Fruit fly (Drosophila melanogaster) whole organism, embryonic: ENCODE measurements around the gene rno.

Experiments used
- Ada2b ChIP-seq: fragments of 200-800 bp; sonication (Bioruptor generic); IDR thresholded peaks from 2 replicates; pipeline ENCODE4 v1.3.6; 2022; ENCODE audit warnings: missing biosample characterization, missing genetic modification characterization
- CG10431 ChIP-seq: fragments of 200-800 bp; sonication (Bioruptor generic); optimal IDR thresholded peaks from 3 replicates; lab custom pipeline; 2018; ENCODE audit warnings: missing biosample characterization, mild to moderate bottlenecking, missing genetic modification characterization
- CG10462 ChIP-seq: fragments of 200-800 bp; sonication (Bioruptor generic); optimal IDR thresholded peaks from 2 replicates; lab custom pipeline; 2016; ENCODE audit warnings: missing biosample characterization, missing genetic modification characterization
- CG10979 ChIP-seq: fragments of 200-800 bp; sonication (Bioruptor generic); optimal IDR thresholded peaks from 2 replicates; lab custom pipeline; 2018; ENCODE audit warnings: missing biosample characterization, mild to moderate bottlenecking, missing genetic modification characterization, moderate library complexity
- CG12659 ChIP-seq: fragments of 200-800 bp; sonication (Bioruptor generic); optimal IDR thresholded peaks from 3 replicates; lab custom pipeline; 2017; ENCODE audit warnings: mild to moderate bottlenecking, missing biosample characterization, missing genetic modification reagents, missing genetic modification characterization
- CG13296 ChIP-seq: fragments of 200-800 bp; sonication (Bioruptor generic); optimal IDR thresholded peaks from 3 replicates; lab custom pipeline; 2018; ENCODE audit warnings: missing biosample characterization, mild to moderate bottlenecking, missing genetic modification characterization
- CG15073 ChIP-seq: fragments of 200-800 bp; sonication (Bioruptor generic); optimal IDR thresholded peaks from 2 replicates; lab custom pipeline; 2016; ENCODE audit warnings: missing biosample characterization, missing genetic modification characterization
- CG15269 ChIP-seq: fragments of 200-800 bp; sonication (Bioruptor generic); optimal IDR thresholded peaks from 2 replicates; lab custom pipeline; 2018; ENCODE audit warnings: missing biosample characterization, mild to moderate bottlenecking, missing genetic modification characterization, moderate library complexity
- CG1792 ChIP-seq: fragments of 200-800 bp; sonication (Bioruptor generic); optimal IDR thresholded peaks from 2 replicates; lab custom pipeline; 2016; ENCODE audit warnings: missing biosample characterization, missing genetic modification characterization
- CG18764 ChIP-seq: fragments of 200-800 bp; sonication (Bioruptor generic); optimal IDR thresholded peaks from 3 replicates; lab custom pipeline; 2016; ENCODE audit warnings: missing biosample characterization, missing genetic modification characterization
- CG2199 ChIP-seq: fragments of 200-800 bp; sonication (Bioruptor generic); IDR thresholded peaks from 3 replicates; pipeline ENCODE4 v1.3.6; 2022; ENCODE audit warnings: missing biosample characterization, missing genetic modification characterization
- CG33557 ChIP-seq: fragments of 200-800 bp; sonication (Bioruptor generic); optimal IDR thresholded peaks from 2 replicates; lab custom pipeline; 2019; ENCODE audit warnings: missing biosample characterization, mild to moderate bottlenecking, missing genetic modification characterization, moderate library complexity
- CG3726 ChIP-seq: fragments of 200-800 bp; sonication (Bioruptor generic); IDR thresholded peaks from 3 replicates; pipeline ENCODE4, ENCODE4 v1.3.6; 2022; ENCODE audit warnings: missing biosample characterization, missing genetic modification characterization
- CG3847 ChIP-seq: fragments of 200-800 bp; sonication (Bioruptor generic); IDR thresholded peaks from 2 replicates; pipeline ENCODE4 v1.3.6; 2022; ENCODE audit warnings: missing biosample characterization, missing genetic modification characterization
- CG6791 ChIP-seq: fragments of 200-800 bp; sonication (Bioruptor generic); IDR thresholded peaks from 3 replicates; pipeline ENCODE4 v1.3.6; 2022; ENCODE audit warnings: missing biosample characterization, missing genetic modification characterization; ENCODE audit not compliant: partially characterized antibody
- CG7963 ChIP-seq: fragments of 200-800 bp; sonication (Bioruptor generic); IDR thresholded peaks from 3 replicates; pipeline ENCODE4 v1.3.6; 2022; ENCODE audit warnings: missing biosample characterization, missing genetic modification characterization; ENCODE audit not compliant: partially characterized antibody
- D ChIP-seq, 2 experiments: fragments of 200-800 bp in 1 of 2; fragments of >200 bp in 1 of 2; sonication (Bioruptor generic) in 1 of 2; optimal IDR thresholded peaks; 2 replicates in 1 of 2; 3 replicates in 1 of 2; lab custom pipeline; 2017; ENCODE audit warnings: mild to moderate bottlenecking in 1 of 2, missing biosample characterization in 1 of 2, missing genetic modification characterization in 1 of 2, missing genetic modification reagents in 1 of 2
- D19B ChIP-seq: fragments of 200-800 bp; sonication (Bioruptor generic); optimal IDR thresholded peaks from 2 replicates; lab custom pipeline; 2017; ENCODE audit warnings: missing biosample characterization, mild to moderate bottlenecking, missing genetic modification characterization
- Dp ChIP-seq: fragments of 200-800 bp; sonication (Bioruptor generic); optimal IDR thresholded peaks from 2 replicates; lab custom pipeline; 2018; ENCODE audit warnings: missing biosample characterization, mild to moderate bottlenecking, missing genetic modification characterization, moderate library complexity
- Ets97D ChIP-seq: fragments of 200-800 bp; sonication (Bioruptor generic); optimal IDR thresholded peaks from 3 replicates; lab custom pipeline; 2016; ENCODE audit warnings: missing biosample characterization, missing genetic modification characterization
- GATAe ChIP-seq: fragments of 200-800 bp; sonication (Bioruptor generic); conservative IDR thresholded peaks from 2 replicates; pipeline ENCODE4 v1.3.6; 2022; ENCODE audit warnings: missing biosample characterization, missing genetic modification characterization
- HLH54F ChIP-seq: fragments of 200-800 bp; sonication (Bioruptor generic); optimal IDR thresholded peaks from 3 replicates; lab custom pipeline; 2016; ENCODE audit warnings: missing biosample characterization, missing genetic modification characterization
- Hand ChIP-seq: fragments of 200-800 bp; sonication (Bioruptor generic); optimal IDR thresholded peaks from 2 replicates; lab custom pipeline; 2017; ENCODE audit warnings: mild to moderate bottlenecking, missing biosample characterization, missing genetic modification reagents, missing genetic modification characterization
- Hsf ChIP-seq: fragments of 200-800 bp; sonication (Bioruptor generic); optimal IDR thresholded peaks from 3 replicates; lab custom pipeline; 2016; ENCODE audit warnings: missing biosample characterization, missing genetic modification characterization
- Lhr ChIP-seq: fragments of 200-800 bp; sonication (Bioruptor generic); optimal IDR thresholded peaks from 3 replicates; lab custom pipeline; 2017; ENCODE audit warnings: mild to moderate bottlenecking, missing biosample characterization, missing genetic modification reagents, missing genetic modification characterization
- MTF-1 ChIP-seq: fragments of 200-800 bp; sonication (Bioruptor generic); optimal IDR thresholded peaks from 2 replicates; lab custom pipeline; 2018; ENCODE audit warnings: missing biosample characterization, mild to moderate bottlenecking, missing genetic modification characterization, borderline replicate concordance
- NC2α ChIP-seq: fragments of 200-800 bp; sonication (Bioruptor generic); optimal IDR thresholded peaks from 2 replicates; lab custom pipeline; 2016; ENCODE audit warnings: missing biosample characterization, missing genetic modification characterization
- NC2β ChIP-seq: fragments of 200-800 bp; sonication (Bioruptor generic); optimal IDR thresholded peaks from 2 replicates; lab custom pipeline; 2016; ENCODE audit warnings: missing biosample characterization, missing genetic modification characterization
- Neu2 ChIP-seq: fragments of 200-800 bp; sonication (Bioruptor generic); optimal IDR thresholded peaks from 3 replicates; lab custom pipeline; 2016; ENCODE audit warnings: missing biosample characterization, missing genetic modification characterization, borderline replicate concordance
- Oli ChIP-seq: fragments of 200-800 bp; sonication (Bioruptor generic); optimal IDR thresholded peaks from 2 replicates; lab custom pipeline; 2018; ENCODE audit warnings: missing biosample characterization, mild to moderate bottlenecking, missing genetic modification characterization, moderate library complexity
- Sox102F ChIP-seq: fragments of 200-800 bp; sonication (Bioruptor generic); optimal IDR thresholded peaks from 2 replicates; lab custom pipeline; 2018; ENCODE audit warnings: missing biosample characterization, mild to moderate bottlenecking, missing genetic modification characterization, moderate library complexity
- Xbp1 ChIP-seq: fragments of 200-800 bp; sonication (Bioruptor generic); optimal IDR thresholded peaks from 3 replicates; lab custom pipeline; 2016; ENCODE audit warnings: missing biosample characterization, mild to moderate bottlenecking, missing genetic modification characterization
- YL-1 ChIP-seq: fragments of 200-800 bp; sonication (Bioruptor generic); optimal IDR thresholded peaks from 3 replicates; lab custom pipeline; 2017; ENCODE audit warnings: missing biosample characterization, mild to moderate bottlenecking, missing genetic modification characterization
- ase ChIP-seq: fragments of 200-800 bp; sonication (Bioruptor generic); IDR thresholded peaks from 3 replicates; pipeline ENCODE4 v1.3.6; 2022; ENCODE audit warnings: missing biosample characterization, missing genetic modification characterization
- bbx ChIP-seq: fragments of 200-800 bp; sonication (Bioruptor generic); IDR thresholded peaks from 2 replicates; pipeline ENCODE4 v1.3.6; 2022; ENCODE audit warnings: missing biosample characterization, missing genetic modification characterization; ENCODE audit not compliant: partially characterized antibody
- corto ChIP-seq: fragments of 200-800 bp; sonication (Bioruptor generic); optimal IDR thresholded peaks from 2 replicates; lab custom pipeline; 2016; ENCODE audit warnings: missing biosample characterization, mild to moderate bottlenecking, missing genetic modification characterization, moderate library complexity
- dati ChIP-seq: fragments of 200-800 bp; sonication (Bioruptor generic); IDR thresholded peaks from 2 replicates; pipeline ENCODE4 v1.3.6; 2022; ENCODE audit warnings: missing biosample characterization, missing genetic modification characterization
- ems ChIP-seq: fragments of 200-800 bp; sonication (Bioruptor generic); optimal IDR thresholded peaks from 3 replicates; lab custom pipeline; 2016; ENCODE audit warnings: missing biosample characterization, missing genetic modification characterization
- ind ChIP-seq: fragments of 200-800 bp; sonication (Bioruptor generic); optimal IDR thresholded peaks from 3 replicates; lab custom pipeline; 2016; ENCODE audit warnings: missing biosample characterization, missing genetic modification characterization
- luna ChIP-seq: fragments of 200-800 bp; sonication (Bioruptor generic); optimal IDR thresholded peaks from 2 replicates; lab custom pipeline; 2016; ENCODE audit warnings: missing biosample characterization, missing genetic modification characterization
- odd ChIP-seq: fragments of 200-800 bp; sonication (Bioruptor generic); optimal IDR thresholded peaks from 2 replicates; lab custom pipeline; 2017; ENCODE audit warnings: missing biosample characterization, mild to moderate bottlenecking, missing genetic modification characterization
- sd ChIP-seq: fragments of 200-800 bp; sonication (Bioruptor generic); optimal IDR thresholded peaks from 3 replicates; lab custom pipeline; 2018; ENCODE audit warnings: missing biosample characterization, mild to moderate bottlenecking, missing genetic modification characterization, moderate library complexity
- slou ChIP-seq: fragments of 200-800 bp; sonication (Bioruptor generic); optimal IDR thresholded peaks from 3 replicates; lab custom pipeline; 2016; ENCODE audit warnings: missing biosample characterization, missing genetic modification characterization
- so ChIP-seq: fragments of 200-800 bp; sonication (Bioruptor generic); IDR thresholded peaks from 3 replicates; pipeline ENCODE4 v1.3.6; 2022; ENCODE audit warnings: missing biosample characterization, missing genetic modification characterization
- stwl ChIP-seq: fragments of 200-800 bp; sonication (Bioruptor generic); optimal IDR thresholded peaks from 3 replicates; lab custom pipeline; 2018; ENCODE audit warnings: missing biosample characterization, mild to moderate bottlenecking, missing genetic modification characterization, moderate library complexity
- wek ChIP-seq: fragments of 200-800 bp; sonication (Bioruptor generic); optimal IDR thresholded peaks from 3 replicates; lab custom pipeline; 2018; ENCODE audit warnings: missing biosample characterization, mild to moderate bottlenecking, missing genetic modification characterization, moderate library complexity
- zfh1 ChIP-seq: fragments of 200-800 bp; sonication (Bioruptor generic); IDR thresholded peaks from 3 replicates; pipeline ENCODE4 v1.3.6; 2022; ENCODE audit warnings: missing biosample characterization, missing genetic modification characterization

rno gene

dm6 chr3L:247482-248225 lies 48.1 kb upstream of the rno start, which contains the start of gene mthl14 (continued):
- TF ChIP-seq Ets97D (GFP tag; lab: Kevin White, UChicago) (no peak), odd (peak; percentile 25), CG2199 (GFP tag; lab: Robert Waterston, UW) (no peak), CG13296 (GFP tag; lab: Kevin White, UChicago) (peak; percentile 14), ind (GFP tag; lab: Kevin White, UChicago) (no peak), Lhr (GFP tag; lab: Kevin White, UChicago) (peak; percentile 3), CG10431 (GFP tag; lab: Kevin White, UChicago) (peak; percentile 1), CG33557 (GFP tag; lab: Kevin White, UChicago) (peak; percentile 27), Dp (no peak), CG18764 (no peak), sd (tag; lab: Kevin White, UChicago) (peak; percentile 97), CG12659 (GFP tag; lab: Kevin White, UChicago) (no peak), dati (no peak), luna (GFP tag; lab: Kevin White, UChicago) (no peak), GATAe (GFP tag; lab: Robert Waterston, UW) (peak; percentile 63; the same call in 1 of the 2 replicates), CG10979 (tag; lab: Kevin White, UChicago) (no peak), slou (GFP tag; lab: Kevin White, UChicago) (no peak), NC2β (GFP tag; lab: Kevin White, UChicago) (peak; percentile 11), D19B (GFP tag; lab: Kevin White, UChicago) (no peak), wek (no peak), bbx (GFP tag; lab: Robert Waterston, UW) (no peak)

- TF ChIP-seq Oli (tag; lab: Kevin White, UChicago) (no peak), ems (GFP tag; lab: Kevin White, UChicago) (peak; percentile 27), CG10462 (GFP tag; lab: Kevin White, UChicago) (no peak), stwl (tag; lab: Kevin White, UChicago) (peak; percentile 82), corto (GFP tag; lab: Kevin White, UChicago) (no peak), CG2199 (GFP tag; lab: Robert Waterston, UW) (0 out of 3 replicates have a peak, but pooled peaks have one; percentile 50), zfh1 (GFP tag; lab: Robert Waterston, UW) (peak; percentile 66; the same call in 2 of the 3 replicates), CG15073 (no peak), YL-1 (GFP tag; lab: Kevin White, UChicago) (peak; percentile 91), Ada2b (GFP tag; lab: Robert Waterston, UW) (peak; percentile 22; the same call in 1 of the 2 replicates), CG1792 (GFP tag; lab: Kevin White, UChicago) (peak; percentile 45), CG3847 (GFP tag; lab: Robert Waterston, UW) (peak; percentile 58), Hand (GFP tag; lab: Kevin White, UChicago) (no peak), CG6791 (GFP tag; lab: Robert Waterston, UW) (peak; percentile 83), D (optimal IDR thresholded peaks at IDR 0.05; lab: Kevin White, UChicago) (no peak), D (GFP tag; optimal IDR thresholded peaks at IDR 0.05; lab: Kevin White, UChicago) (no peak), Xbp1 (GFP tag; lab: Kevin White, UChicago) (peak; percentile 62), CG15269 (no peak), CG3726 (GFP tag; lab: Robert Waterston, UW) (no peak), Hsf (GFP tag; lab: Kevin White, UChicago) (peak; percentile 49), Neu2 (GFP tag; lab: Kevin White, UChicago) (no peak), Sox102F (GFP tag; lab: Kevin White, UChicago) (no peak), so (no peak), NC2α (GFP tag; lab: Kevin White, UChicago) (no peak), HLH54F (GFP tag; lab: Kevin White, UChicago) (peak; percentile 36), ase (GFP tag; lab: Robert Waterston, UW) (peak; percentile 61; the same call in 1 of the 3 replicates), CG7963 (GFP tag; lab: Robert Waterston, UW) (peak; percentile 80), MTF-1 (no peak)
Observed at dm6 chr3L:246644-247199, 47.2 kb upstream of the rno start.
